Worm (Caenorhabditis elegans) whole organism, mixed stage, embryonic: ENCODE measurements around the gene C24H12.6.

ENCODE experiments used
- M03D4.4 ChIP-seq: sonication (generic microtip); optimal IDR thresholded peaks from 2 replicates; lab custom pipeline; 2017; ENCODE audit warnings: mild to moderate bottlenecking, missing genetic modification characterization, missing compliant biosample characterization
- bed-3 ChIP-seq: fragments of 200-800 bp; sonication (Bioruptor generic); optimal IDR thresholded peaks from 3 replicates; lab custom pipeline; 2018; ENCODE audit warnings: mild to moderate bottlenecking, missing genetic modification characterization, moderate library complexity, missing compliant biosample characterization
- blmp-1 ChIP-seq: fragments of 150-350 bp; optimal IDR thresholded peaks from 2 replicates; lab custom pipeline; 2014; ENCODE audit warnings: missing biosample characterization, missing genetic modification characterization
- ceh-39 ChIP-seq: fragments of 150-350 bp; optimal IDR thresholded peaks from 2 replicates; lab custom pipeline; 2014; ENCODE audit warnings: missing biosample characterization, missing genetic modification characterization
- ceh-43 ChIP-seq: fragments of 200-800 bp; sonication (Bioruptor generic); optimal IDR thresholded peaks from 2 replicates; lab custom pipeline; 2018; ENCODE audit warnings: mild to moderate bottlenecking, missing genetic modification characterization, moderate library complexity, missing compliant biosample characterization
- ceh-83 ChIP-seq: fragments of 200-800 bp; sonication (Bioruptor generic); optimal IDR thresholded peaks from 2 replicates; lab custom pipeline; 2018; ENCODE audit warnings: mild to moderate bottlenecking, missing genetic modification characterization, missing compliant biosample characterization
- ces-1 ChIP-seq: fragments of 150-350 bp; optimal IDR thresholded peaks from 2 replicates; lab custom pipeline; 2014; ENCODE audit warnings: missing biosample characterization, missing genetic modification reagents, missing genetic modification characterization
- cnd-1 ChIP-seq: fragments of 200-800 bp; sonication (Bioruptor generic); optimal IDR thresholded peaks from 2 replicates; lab custom pipeline; 2018; ENCODE audit warnings: mild to moderate bottlenecking, missing genetic modification characterization, missing compliant biosample characterization
- drap-1 ChIP-seq: fragments of 200-800 bp; sonication (Bioruptor generic); optimal IDR thresholded peaks from 3 replicates; lab custom pipeline; 2018; ENCODE audit warnings: mild to moderate bottlenecking, missing genetic modification characterization, missing compliant biosample characterization
- elt-1 ChIP-seq: sonication (generic microtip); optimal IDR thresholded peaks from 2 replicates; lab custom pipeline; 2017; ENCODE audit warnings: missing genetic modification characterization, mild to moderate bottlenecking, missing compliant biosample characterization, antibody characterized with exemption, moderate library complexity, borderline replicate concordance; ENCODE audit not compliant: insufficient read depth
- elt-3 ChIP-seq: fragments of 150-350 bp; optimal IDR thresholded peaks from 2 replicates; lab custom pipeline; 2014; ENCODE audit warnings: missing biosample characterization, missing genetic modification characterization
- flh-1 ChIP-seq: fragments of 200-800 bp; sonication (Bioruptor generic); optimal IDR thresholded peaks from 2 replicates; lab custom pipeline; 2018; ENCODE audit warnings: mild to moderate bottlenecking, missing genetic modification characterization, moderate library complexity, missing compliant biosample characterization
- ham-2 ChIP-seq: fragments of 200-800 bp; sonication (Bioruptor generic); optimal IDR thresholded peaks from 2 replicates; lab custom pipeline; 2018; ENCODE audit warnings: mild to moderate bottlenecking, missing genetic modification characterization, missing compliant biosample characterization
- hlh-1 ChIP-seq: fragments of 150-350 bp; optimal IDR thresholded peaks from 2 replicates; lab custom pipeline; 2014; ENCODE audit warnings: missing biosample characterization, missing genetic modification reagents, missing genetic modification characterization
- lin-13 ChIP-seq: fragments of 150-350 bp; optimal IDR thresholded peaks from 2 replicates; lab custom pipeline; 2014; ENCODE audit warnings: missing biosample characterization, missing genetic modification characterization
- lin-32 ChIP-seq: fragments of 200-800 bp; sonication (Bioruptor generic); optimal IDR thresholded peaks from 2 replicates; lab custom pipeline; 2018; ENCODE audit warnings: mild to moderate bottlenecking, missing genetic modification characterization, missing compliant biosample characterization
- lsy-2 ChIP-seq: fragments of 150-350 bp; optimal IDR thresholded peaks from 2 replicates; lab custom pipeline; 2014; ENCODE audit warnings: missing biosample characterization, missing genetic modification characterization
- mab-5 ChIP-seq: fragments of 150-350 bp; optimal IDR thresholded peaks from 2 replicates; lab custom pipeline; 2014; ENCODE audit warnings: missing biosample characterization, missing genetic modification characterization
- mep-1 ChIP-seq: fragments of 150-350 bp; optimal IDR thresholded peaks from 2 replicates; lab custom pipeline; 2017; ENCODE audit warnings: missing biosample characterization, missing genetic modification reagents, missing genetic modification characterization, inconsistent platforms
- mls-2 ChIP-seq: sonication (generic microtip); optimal IDR thresholded peaks from 2 replicates; lab custom pipeline; 2016; ENCODE audit warnings: mild to moderate bottlenecking, missing genetic modification characterization, moderate library complexity, missing compliant biosample characterization
- nhr-12 ChIP-seq: fragments of 150-350 bp; optimal IDR thresholded peaks from 2 replicates; lab custom pipeline; 2014; ENCODE audit warnings: missing biosample characterization, missing genetic modification characterization
- nhr-2 ChIP-seq: fragments of 150-350 bp; optimal IDR thresholded peaks from 2 replicates; lab custom pipeline; 2014; ENCODE audit warnings: missing biosample characterization, missing genetic modification characterization
- nhr-237 ChIP-seq: fragments of 150-350 bp; optimal IDR thresholded peaks from 2 replicates; lab custom pipeline; 2014; ENCODE audit warnings: missing biosample characterization, missing genetic modification characterization
- nhr-28 ChIP-seq: fragments of 150-350 bp; optimal IDR thresholded peaks from 2 replicates; lab custom pipeline; 2014; ENCODE audit warnings: missing biosample characterization, missing genetic modification characterization
- nhr-76 ChIP-seq: sonication (generic microtip); optimal IDR thresholded peaks from 2 replicates; lab custom pipeline; 2017; ENCODE audit warnings: missing biosample characterization, missing genetic modification characterization
- pha-4 ChIP-seq: fragments of 150-350 bp; optimal IDR thresholded peaks from 2 replicates; lab custom pipeline; 2018; ENCODE audit warnings: missing biosample characterization, missing genetic modification reagents, missing genetic modification characterization
- sem-2 ChIP-seq: fragments of 200-800 bp; sonication (Bioruptor generic); optimal IDR thresholded peaks from 2 replicates; lab custom pipeline; 2018; ENCODE audit warnings: mild to moderate bottlenecking, missing genetic modification characterization, missing compliant biosample characterization
- snpc-4 ChIP-seq: fragments of 150-350 bp; optimal IDR thresholded peaks from 2 replicates; lab custom pipeline; 2014; ENCODE audit warnings: missing biosample characterization, missing genetic modification characterization
- sptf-1 ChIP-seq: sonication (generic microtip); optimal IDR thresholded peaks from 2 replicates; lab custom pipeline; 2017; ENCODE audit warnings: mild to moderate bottlenecking, missing genetic modification characterization, moderate library complexity, missing compliant biosample characterization
- tbx-8 ChIP-seq: fragments of 200-800 bp; sonication (Bioruptor generic); optimal IDR thresholded peaks from 2 replicates; lab custom pipeline; 2018; ENCODE audit warnings: mild to moderate bottlenecking, missing genetic modification characterization, moderate library complexity, missing compliant biosample characterization
- unc-120 ChIP-seq: sonication (generic microtip); optimal IDR thresholded peaks from 2 replicates; lab custom pipeline; 2017; ENCODE audit warnings: missing genetic modification characterization, missing compliant biosample characterization; ENCODE audit not compliant: poor library complexity, severe bottlenecking
- unc-39 ChIP-seq: fragments of 150-350 bp; optimal IDR thresholded peaks from 2 replicates; lab custom pipeline; 2014; ENCODE audit warnings: missing biosample characterization, missing genetic modification characterization
- unc-62 ChIP-seq: fragments of 150-350 bp; optimal IDR thresholded peaks from 2 replicates; lab custom pipeline; 2014; ENCODE audit warnings: missing biosample characterization, missing genetic modification reagents, missing genetic modification characterization
- zip-8 ChIP-seq: fragments of 150-350 bp; optimal IDR thresholded peaks from 2 replicates; lab custom pipeline; 2014; ENCODE audit warnings: missing biosample characterization, missing genetic modification characterization
- ztf-11 ChIP-seq: fragments of 150-350 bp; optimal IDR thresholded peaks from 2 replicates; lab custom pipeline; 2014; ENCODE audit warnings: missing biosample characterization, missing genetic modification characterization

The C24H12.6 gene

DNA sequence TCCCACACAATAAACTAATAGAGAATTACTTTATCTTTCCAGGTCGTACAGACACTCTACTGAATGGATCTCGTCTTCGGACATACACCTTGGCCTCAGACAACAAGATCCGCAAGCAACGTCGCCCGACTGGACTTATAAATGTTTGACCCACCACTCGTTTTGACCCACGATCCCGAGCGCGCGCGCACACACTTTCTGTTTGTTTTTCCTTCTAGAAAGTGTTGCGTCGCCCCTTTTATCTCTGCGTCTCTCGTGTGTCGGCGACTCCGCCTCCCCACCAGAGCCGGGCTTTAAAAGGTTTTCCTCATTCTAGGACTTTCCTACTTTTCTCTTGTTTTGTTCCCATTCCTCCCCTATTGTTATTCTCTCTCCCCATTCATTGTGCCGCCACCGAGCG, 18.6 kb upstream of the C24H12.6 start:
- TF ChIP-seq unc-62 (GFP tag; lab: Kevin White, UChicago): no peak
- TF ChIP-seq lsy-2 (tag; lab: Kevin White, UChicago): no peak
- no peak for TF ChIP-seq nhr-237 (tag; lab: Kevin White, UChicago)
- TF ChIP-seq ceh-43 (GFP tag; lab: Kevin White, UChicago): no peak
- no peak for TF ChIP-seq unc-39 (tag; lab: Kevin White, UChicago)
- no peak for TF ChIP-seq zip-8 (tag; lab: Kevin White, UChicago)
- no peak for TF ChIP-seq sem-2 (GFP tag; lab: Kevin White, UChicago)
- no peak for TF ChIP-seq mab-5 (tag; lab: Kevin White, UChicago)
- no peak for TF ChIP-seq ceh-83 (GFP tag; lab: Kevin White, UChicago)
- no peak for TF ChIP-seq ceh-39 (tag; lab: Kevin White, UChicago)
- no peak for TF ChIP-seq nhr-76 (tag; lab: Kevin White, UChicago)
- no peak for TF ChIP-seq M03D4.4 (tag; lab: Kevin White, UChicago)
- no peak for TF ChIP-seq nhr-12
- TF ChIP-seq ces-1 (GFP tag; lab: Kevin White, UChicago): no peak
- no peak for TF ChIP-seq nhr-28 (tag; lab: Kevin White, UChicago)
- no peak for TF ChIP-seq mls-2 (tag; lab: Kevin White, UChicago)
- no peak for TF ChIP-seq elt-3 (tag; lab: Kevin White, UChicago)
- no peak for TF ChIP-seq nhr-2 (tag; lab: Kevin White, UChicago)
- no peak for TF ChIP-seq mep-1
- no peak for TF ChIP-seq ztf-11 (tag; lab: Kevin White, UChicago)

DNA sequence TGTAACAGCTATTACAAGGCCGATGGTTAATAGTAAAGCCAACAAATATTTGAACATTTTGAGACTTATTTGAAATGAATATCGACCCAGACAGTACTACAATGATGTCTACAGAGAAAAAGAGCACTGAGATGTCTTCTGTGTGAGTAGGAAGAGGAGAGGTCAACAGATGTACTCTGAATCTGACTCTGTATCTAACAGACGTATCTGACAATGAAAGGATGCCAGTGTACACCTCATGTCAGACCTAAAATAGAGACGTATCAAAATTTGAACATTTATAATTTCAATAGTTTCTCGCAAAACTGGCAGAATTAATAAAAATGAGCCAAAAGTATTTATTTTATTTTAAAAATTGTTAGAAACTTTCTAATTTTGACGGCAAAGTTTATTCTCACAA, 4.4 kb upstream of the C24H12.6 start, which contains the start of gene C24H12.8:
Gene C24H12.8 (minus strand): TSS at position 101 of the 400 bp plus-strand sequence.
- TF ChIP-seq nhr-12 (no peak), pha-4 (tag; lab: Kevin White, UChicago) (no peak), lin-32 (GFP tag; lab: Kevin White, UChicago) (no peak), M03D4.4 (tag; lab: Kevin White, UChicago) (no peak), mab-5 (tag; lab: Kevin White, UChicago) (no peak), mep-1 (no peak), ztf-11 (tag; lab: Kevin White, UChicago) (no peak), flh-1 (GFP tag; lab: Kevin White, UChicago) (no peak), tbx-8 (GFP tag; lab: Kevin White, UChicago) (no peak), drap-1 (no peak), ceh-43 (GFP tag; lab: Kevin White, UChicago) (no peak), bed-3 (GFP tag; lab: Kevin White, UChicago) (no peak)

DNA sequence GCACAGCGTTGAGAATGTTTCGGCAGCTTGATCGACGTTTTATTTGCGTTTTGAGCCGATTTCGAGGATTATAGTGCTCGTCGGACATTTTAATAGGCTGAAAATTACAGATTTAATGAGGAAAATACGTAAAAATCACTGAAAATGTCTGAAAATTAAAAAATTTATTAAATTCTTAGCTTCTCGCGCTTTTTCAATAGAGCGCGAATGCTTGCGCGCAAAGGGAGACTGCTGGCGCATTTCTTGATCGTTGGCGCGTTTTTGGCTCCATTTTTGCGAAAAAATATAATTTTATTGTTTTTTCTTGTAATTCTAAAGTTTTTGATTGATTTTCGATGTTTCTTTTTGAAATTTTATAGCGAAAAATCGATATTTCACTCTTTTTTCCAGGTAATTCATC, 7.8 kb downstream of the C24H12.6 start, which contains the start of the genes dnsn-1 and C24H12.4:
Gene dnsn-1 (minus strand): TSS at position 101 of the 400 bp plus-strand sequence.
Gene C24H12.4 (plus strand): TSS at position 391 of the 400 bp plus-strand sequence.
- TF ChIP-seq snpc-4: no peak
- peak; percentile 15 for TF ChIP-seq hlh-1 (tag; lab: Kevin White, UChicago)
- no peak for TF ChIP-seq tbx-8 (GFP tag; lab: Kevin White, UChicago)
- TF ChIP-seq lin-13 (tag; lab: Kevin White, UChicago): peak; percentile 84
- TF ChIP-seq drap-1: no peak
- no peak for TF ChIP-seq lin-32 (GFP tag; lab: Kevin White, UChicago)
- no peak for TF ChIP-seq unc-120 (tag; lab: Kevin White, UChicago)
- no peak for TF ChIP-seq zip-8 (tag; lab: Kevin White, UChicago)
- no peak for TF ChIP-seq elt-1 (tag; lab: Kevin White, UChicago)
- no peak for TF ChIP-seq nhr-12
- TF ChIP-seq ceh-83 (GFP tag; lab: Kevin White, UChicago): no peak
- TF ChIP-seq bed-3 (GFP tag; lab: Kevin White, UChicago): no peak
- peak; percentile 81 for TF ChIP-seq lsy-2 (tag; lab: Kevin White, UChicago)
- peak; percentile 47 for TF ChIP-seq M03D4.4 (tag; lab: Kevin White, UChicago)
- peak; percentile 67 for TF ChIP-seq nhr-237 (tag; lab: Kevin White, UChicago)
- no peak for TF ChIP-seq ztf-11 (tag; lab: Kevin White, UChicago)
- TF ChIP-seq cnd-1 (tag; lab: Kevin White, UChicago): no peak
- TF ChIP-seq unc-62 (GFP tag; lab: Kevin White, UChicago): no peak
- no peak for TF ChIP-seq flh-1 (GFP tag; lab: Kevin White, UChicago)
- no peak for TF ChIP-seq ceh-43 (GFP tag; lab: Kevin White, UChicago)
- no peak for TF ChIP-seq nhr-76 (tag; lab: Kevin White, UChicago)
- TF ChIP-seq mep-1: peak; percentile 96
- TF ChIP-seq ces-1 (GFP tag; lab: Kevin White, UChicago): peak; percentile 73
- peak; percentile 62 for TF ChIP-seq sptf-1 (tag; lab: Kevin White, UChicago)
- no peak for TF ChIP-seq sem-2 (GFP tag; lab: Kevin White, UChicago)
- no peak for TF ChIP-seq mab-5 (tag; lab: Kevin White, UChicago)
- TF ChIP-seq pha-4 (tag; lab: Kevin White, UChicago): peak; percentile 72
- no peak for TF ChIP-seq mls-2 (tag; lab: Kevin White, UChicago)
- TF ChIP-seq unc-39 (tag; lab: Kevin White, UChicago): no peak
- no peak for TF ChIP-seq nhr-28 (tag; lab: Kevin White, UChicago)
- no peak for TF ChIP-seq nhr-2 (tag; lab: Kevin White, UChicago)
- peak; percentile 44 for TF ChIP-seq ceh-39 (tag; lab: Kevin White, UChicago)
- no peak for TF ChIP-seq blmp-1 (tag; lab: Kevin White, UChicago)
- no peak for TF ChIP-seq ham-2 (GFP tag; lab: Kevin White, UChicago)
- TF ChIP-seq elt-3 (tag; lab: Kevin White, UChicago): no peak
